Worm (Caenorhabditis elegans) whole organism, L2 larva: ENCODE data around the gene C25F6.8.

Source experiments
- R02D3.7 ChIP-seq: fragments of 150-350 bp; optimal IDR thresholded peaks from 2 replicates; lab custom pipeline; 2014; ENCODE audit warnings: missing biosample characterization, missing genetic modification characterization
- ZK546.5 ChIP-seq: sonication (generic microtip); optimal IDR thresholded peaks from 2 replicates; lab custom pipeline; 2017; ENCODE audit warnings: missing biosample characterization, missing genetic modification characterization
- aly-2 ChIP-seq: fragments of 150-350 bp; optimal IDR thresholded peaks from 2 replicates; lab custom pipeline; 2014; ENCODE audit warnings: missing biosample characterization, missing genetic modification characterization
- blmp-1 ChIP-seq: sonication (generic microtip); optimal IDR thresholded peaks from 2 replicates; lab custom pipeline; 2017; ENCODE audit warnings: missing genetic modification characterization, mild to moderate bottlenecking, missing compliant biosample characterization, antibody characterized with exemption, moderate library complexity; ENCODE audit not compliant: insufficient read depth
- lin-39 ChIP-seq: fragments of 150-350 bp; optimal IDR thresholded peaks from 2 replicates; lab custom pipeline; 2014; ENCODE audit warnings: missing biosample characterization, missing genetic modification reagents, missing genetic modification characterization
- lsy-2 ChIP-seq, 2 experiments: fragments of 150-350 bp in 1 of 2; sonication (generic microtip) in 1 of 2; optimal IDR thresholded peaks; 2 replicates each; lab custom pipeline; 2014 to 2017; ENCODE audit warnings: missing biosample characterization in 2 of 2, missing genetic modification characterization in 2 of 2
- nhr-10 ChIP-seq: sonication (generic microtip); optimal IDR thresholded peaks from 2 replicates; lab custom pipeline; 2017; ENCODE audit warnings: missing biosample characterization, missing genetic modification characterization
- nhr-11 ChIP-seq: fragments of 150-350 bp; optimal IDR thresholded peaks from 2 replicates; lab custom pipeline; 2014; ENCODE audit warnings: missing biosample characterization, missing genetic modification characterization
- skn-1 ChIP-seq: sonication (generic microtip); optimal IDR thresholded peaks from 2 replicates; lab custom pipeline; 2017; ENCODE audit warnings: missing biosample characterization, missing genetic modification characterization
- sma-9 ChIP-seq, 2 experiments: fragments of 150-350 bp in 1 of 2; sonication (generic microtip) in 1 of 2; optimal IDR thresholded peaks; 2 replicates each; lab custom pipeline; 2014 to 2016; ENCODE audit warnings: missing genetic modification characterization in 2 of 2, mild to moderate bottlenecking in 1 of 2, missing biosample characterization in 1 of 2, missing compliant biosample characterization in 1 of 2, missing genetic modification reagents in 1 of 2, moderate library complexity in 1 of 2
- zag-1 ChIP-seq: fragments of 150-350 bp; optimal IDR thresholded peaks from 2 replicates; lab custom pipeline; 2014; ENCODE audit warnings: missing biosample characterization, missing genetic modification characterization

ce11 chrX:5400524-5400923, 47.5 kb upstream of the C25F6.8 start, which contains the start of gene scav-1:
- TF ChIP-seq nhr-10 (tag; lab: Kevin White, UChicago) = no peak
- no peak for TF ChIP-seq nhr-11
- TF ChIP-seq zag-1 = no peak
- no peak for TF ChIP-seq aly-2 (tag; lab: Kevin White, UChicago)
- no peak for TF ChIP-seq lin-39 (tag; lab: Kevin White, UChicago)
- TF ChIP-seq sma-9 (GFP tag; optimal IDR thresholded peaks at IDR 0.05; lab: Kevin White, UChicago) = no peak
- TF ChIP-seq sma-9 (tag; optimal IDR thresholded peaks at IDR 0.05; lab: Kevin White, UChicago) = no peak
- TF ChIP-seq lsy-2 (tag; optimal IDR thresholded peaks at IDR 0.05; lab: Kevin White, UChicago) = no peak
- TF ChIP-seq R02D3.7 (tag; lab: Kevin White, UChicago) = no peak
- no peak for TF ChIP-seq blmp-1
- no peak for TF ChIP-seq ZK546.5 (tag; lab: Kevin White, UChicago)
- no peak for TF ChIP-seq skn-1 (tag; lab: Kevin White, UChicago)
